Fruit fly (Drosophila melanogaster): Measurements from ENCODE around the gene cas.

DNA sequence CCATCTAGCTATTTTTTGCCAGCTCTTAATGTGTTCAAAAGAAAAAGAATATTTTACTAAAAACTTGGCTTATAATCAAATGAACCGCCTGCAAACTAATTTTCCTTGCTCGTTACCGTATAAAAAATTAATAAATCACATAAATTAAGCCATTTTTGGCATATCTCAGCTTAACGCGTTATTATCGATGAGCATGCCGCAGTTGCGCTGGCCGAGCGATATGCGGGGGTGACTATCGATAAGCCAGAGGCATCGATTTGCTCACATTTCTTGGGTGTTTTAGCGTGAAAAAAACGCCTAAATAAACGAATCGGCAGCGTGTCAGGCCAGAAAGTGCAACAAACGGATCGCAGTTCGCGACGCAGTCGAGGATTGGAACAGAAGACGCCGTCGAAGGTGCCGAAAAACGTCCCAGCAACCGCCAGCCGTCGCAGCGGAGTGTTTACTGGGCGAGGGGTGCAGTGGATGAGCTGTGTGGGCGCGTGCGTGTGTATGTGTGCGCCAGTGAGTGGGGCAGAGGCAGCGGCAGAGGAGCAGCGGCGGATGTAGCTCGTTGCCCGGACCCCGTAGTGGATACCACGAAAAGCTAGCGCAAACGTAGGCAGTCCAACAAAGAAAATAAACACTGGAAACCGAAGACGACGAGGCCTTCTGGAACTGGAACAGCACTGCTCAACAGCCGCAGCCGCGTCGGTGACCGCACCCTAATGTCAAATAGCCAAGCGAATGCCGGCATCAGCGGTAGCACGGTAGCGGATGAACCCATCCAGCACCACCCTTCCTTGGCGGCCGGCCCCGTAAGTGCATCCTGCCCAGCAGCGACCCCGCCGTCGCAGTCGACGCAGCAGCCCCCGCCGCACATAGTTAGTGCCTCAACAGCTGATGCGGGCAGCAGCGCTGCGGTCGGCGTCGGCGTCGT lies 25.9 kb upstream of the cas start, which contains the start of the genes Sym and Madm:
- TF ChIP-seq Pif1A (GFP tag; optimal IDR thresholded peaks at IDR 0.05) (no peak), CG14655 (GFP tag; optimal IDR thresholded peaks at IDR 0.05) (no peak), CG32121 (GFP tag; IDR thresholded peaks at IDR 0.05) (no peak), CG10348 (GFP tag; IDR thresholded peaks at IDR 0.05) (no peak), CG17806 (tag; optimal IDR thresholded peaks at IDR 0.05) (no peak), CG4496 (GFP tag; IDR thresholded peaks at IDR 0.05) (no peak), CG9948 (tag; optimal IDR thresholded peaks at IDR 0.05) (no peak)

Measured in whole organism, pupa.